Fruit fly (Drosophila melanogaster) whole organism, wandering third instar larva: Measurements from ENCODE around the gene sff.

Source experiments
- CG9705 ChIP-seq: fragments of 200-800 bp; sonication (Bioruptor generic); optimal IDR thresholded peaks from 2 replicates; lab custom pipeline; 2018; ENCODE audit warnings: missing biosample characterization, mild to moderate bottlenecking, missing genetic modification characterization
- CrebA ChIP-seq: fragments of 200-800 bp; sonication (Bioruptor generic); optimal IDR thresholded peaks from 2 replicates; lab custom pipeline; 2016; ENCODE audit warnings: missing biosample characterization, mild to moderate bottlenecking, missing genetic modification characterization, borderline replicate concordance
- Dif ChIP-seq: fragments of 200-275, 200-300 bp; sonication (Bioruptor generic); optimal IDR thresholded peaks from 2 replicates; lab custom pipeline; 2018; ENCODE audit warnings: missing biosample characterization, missing genetic modification characterization; ENCODE audit not compliant: partially characterized antibody
- GATAd ChIP-seq: sonication (Bioruptor generic); optimal IDR thresholded peaks from 2 replicates; lab custom pipeline; 2016; ENCODE audit warnings: missing biosample characterization, missing genetic modification characterization
- Rel ChIP-seq, 2 experiments: fragments of 200-800 bp; sonication (Bioruptor generic) in 1 of 2; optimal IDR thresholded peaks; 2 replicates in 1 of 2; 3 replicates in 1 of 2; lab custom pipeline; 2016 to 2019; ENCODE audit warnings: mild to moderate bottlenecking in 2 of 2, missing biosample characterization in 2 of 2, missing genetic modification characterization in 2 of 2, moderate library complexity in 1 of 2
- br ChIP-seq: fragments of 200-800 bp; sonication (Bioruptor generic); optimal IDR thresholded peaks from 2 replicates; lab custom pipeline; 2016; ENCODE audit warnings: missing biosample characterization, missing genetic modification characterization
- h ChIP-seq: fragments of 200-800 bp; sonication (Bioruptor generic); optimal IDR thresholded peaks from 3 replicates; lab custom pipeline; 2016; ENCODE audit warnings: missing biosample characterization, mild to moderate bottlenecking, missing genetic modification characterization
- usp ChIP-seq: fragments of >200 bp; optimal IDR thresholded peaks from 2 replicates; lab custom pipeline; 2017; ENCODE audit warnings: missing biosample characterization, missing genetic modification characterization

- TF ChIP-seq Rel (GFP tag; optimal IDR thresholded peaks at IDR 0.05; lab: Kevin White, UChicago) (no peak), Rel (tag; optimal IDR thresholded peaks at IDR 0.05; lab: Kevin White, UChicago) (no peak), h (GFP tag; lab: Kevin White, UChicago) (no peak), Dif (GFP tag; lab: Kevin White, UChicago) (no peak), CG9705 (GFP tag; lab: Kevin White, UChicago) (no peak), GATAd (GFP tag; lab: Kevin White, UChicago) (no peak), br (GFP tag; lab: Kevin White, UChicago) (no peak), usp (GFP tag; lab: Kevin White, UChicago) (no peak), CrebA (GFP tag; lab: Kevin White, UChicago) (no peak)
Measured at dm6 chr3L:15877520-15877919, 47.1 kb downstream of the sff start.
